Worm (Caenorhabditis elegans): ENCODE data around the gene nhr-255.

DNA sequence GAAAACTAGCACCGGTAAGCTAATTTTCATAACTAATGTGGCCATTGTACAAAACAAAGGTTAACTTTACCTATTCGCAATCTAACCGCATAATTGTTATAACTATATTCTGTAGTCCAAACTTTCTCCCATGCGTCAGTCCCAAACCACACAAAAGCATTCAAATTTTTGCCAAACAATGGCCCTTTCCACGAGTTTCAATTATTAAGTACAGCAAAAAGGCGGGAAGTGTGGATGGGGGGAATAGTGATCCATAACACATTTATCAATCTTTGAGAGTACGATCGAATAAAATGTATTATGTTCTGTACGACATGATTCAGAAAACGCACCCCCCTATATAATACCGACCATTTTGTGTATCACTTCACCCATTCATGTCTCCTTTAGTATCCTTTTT, 24.1 kb upstream of the nhr-255 start, which contains the start of gene ZK662.6:
- TF ChIP-seq pha-4 (GFP tag; IDR thresholded peaks at IDR 0.05) (no peak), pha-4 (tag; optimal IDR thresholded peaks at IDR 0.05) (no peak), nhr-77 (tag; optimal IDR thresholded peaks at IDR 0.05) (no peak), mxl-2 (GFP tag; conservative IDR thresholded peaks at IDR 0.05) (no peak), spr-3 (GFP tag; optimal IDR thresholded peaks at IDR 0.05) (no peak), ama-1 (optimal IDR thresholded peaks at IDR 0.05) (no peak), fos-1 (tag; optimal IDR thresholded peaks at IDR 0.05) (no peak), nhr-10 (tag; optimal IDR thresholded peaks at IDR 0.05) (no peak), Y75B8A.6 (GFP tag; IDR thresholded peaks at IDR 0.05) (no peak), lir-3 (tag; optimal IDR thresholded peaks at IDR 0.05) (no peak), tra-1 (GFP tag; IDR thresholded peaks at IDR 0.05) (no peak), lin-1 (GFP tag; IDR thresholded peaks at IDR 0.05) (no peak), madf-9 (GFP tag; conservative IDR thresholded peaks at IDR 0.05) (no peak), mdl-1 (tag; optimal IDR thresholded peaks at IDR 0.05) (no peak), nhr-28 (tag; optimal IDR thresholded peaks at IDR 0.05) (no peak)
